Fruit fly (Drosophila melanogaster) whole organism: ENCODE data around the gene yellow-h.

Experiments
- CG8478 ChIP-seq: fragments of >200 bp; optimal IDR thresholded peaks from 2 replicates; lab custom pipeline; 2018; ENCODE audit warnings: inconsistent platforms
- Dll ChIP-seq: fragments of >200 bp; optimal IDR thresholded peaks from 2 replicates; lab custom pipeline; 2017
- psq ChIP-seq: fragments of >200 bp; optimal IDR thresholded peaks from 2 replicates; lab custom pipeline; 2017

DNA sequence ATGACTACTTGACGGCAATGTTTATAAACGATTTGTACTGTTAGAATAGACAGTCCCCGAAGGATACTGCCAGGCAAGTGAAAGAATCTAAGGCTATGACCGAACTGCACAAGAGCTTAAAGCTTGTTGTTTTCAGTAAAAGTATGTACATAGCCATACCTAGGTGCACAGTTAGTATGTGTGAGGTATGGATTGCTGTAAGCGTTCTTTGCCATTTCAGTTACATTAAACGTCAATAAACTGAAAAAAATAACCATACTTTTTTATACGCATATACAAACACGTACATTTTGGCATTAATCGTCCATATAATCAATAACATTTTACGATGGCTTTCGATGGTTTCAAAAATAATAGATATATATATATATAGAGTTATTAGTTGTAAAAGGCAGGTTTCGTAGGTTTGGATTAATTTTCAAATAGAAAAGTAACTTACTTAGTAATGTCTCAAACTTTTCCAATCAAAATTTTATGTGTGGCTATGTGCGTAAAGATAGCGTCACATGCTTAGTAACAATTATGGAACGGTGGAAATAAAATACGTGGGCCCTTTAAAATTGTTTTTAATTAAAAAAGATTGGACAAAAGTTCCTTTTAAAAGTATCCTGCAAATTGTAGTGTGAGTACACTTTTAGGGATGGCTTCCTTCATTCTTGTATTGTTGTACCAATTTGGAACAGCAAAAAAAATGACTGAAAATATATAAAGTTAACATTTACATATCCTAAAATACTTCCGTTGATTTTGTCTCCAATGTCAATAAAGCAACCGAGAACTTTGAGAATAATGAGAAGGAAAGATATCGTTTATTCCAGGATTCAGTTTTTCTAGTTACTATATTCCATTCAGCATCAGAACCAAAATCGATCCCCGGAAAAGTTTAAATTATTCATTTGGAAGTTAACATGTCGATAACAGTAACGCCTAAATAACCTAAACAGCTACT lies 34.1 kb upstream of the yellow-h start, which contains the start of gene Abcd1:
- no peak for TF ChIP-seq Dll
- TF ChIP-seq psq (lab: Kevin White, UChicago): no peak
- no peak for TF ChIP-seq CG8478 (lab: Kevin White, UChicago)
